Fruit fly (Drosophila melanogaster) whole organism, embryonic: Measurements from ENCODE around the gene Ubi-p5E.

ENCODE experiments used
- BtbVII ChIP-seq: fragments of 200-800 bp; sonication (Bioruptor generic); optimal IDR thresholded peaks from 3 replicates; lab custom pipeline; 2017; ENCODE audit warnings: missing biosample characterization, mild to moderate bottlenecking, missing genetic modification characterization
- C15 ChIP-seq: fragments of 200-800 bp; sonication (Bioruptor generic); IDR thresholded peaks from 3 replicates; pipeline ENCODE4 v1.3.6; 2022; ENCODE audit warnings: missing biosample characterization, missing genetic modification characterization
- CG10267 ChIP-seq: fragments of 200-800 bp; sonication (Bioruptor generic); optimal IDR thresholded peaks from 2 replicates; lab custom pipeline; 2018; ENCODE audit warnings: missing biosample characterization, mild to moderate bottlenecking, missing genetic modification characterization, moderate library complexity
- CG12104 ChIP-seq: fragments of 200-800 bp; sonication (Bioruptor generic); optimal IDR thresholded peaks from 3 replicates; lab custom pipeline; 2016; ENCODE audit warnings: missing biosample characterization, missing genetic modification characterization
- CG18599 ChIP-seq: fragments of 200-800 bp; sonication (Bioruptor generic); optimal IDR thresholded peaks from 3 replicates; lab custom pipeline; 2017; ENCODE audit warnings: missing biosample characterization, missing genetic modification characterization, mild to moderate bottlenecking, moderate library complexity, missing genetic modification reagents
- CG2202 ChIP-seq: fragments of 200-800 bp; sonication (Bioruptor generic); optimal IDR thresholded peaks from 2 replicates; lab custom pipeline; 2018; ENCODE audit warnings: missing biosample characterization, mild to moderate bottlenecking, missing genetic modification characterization
- CG32532 ChIP-seq: fragments of 200-800 bp; sonication (Bioruptor generic); IDR thresholded peaks from 2 replicates; pipeline ENCODE4 v1.3.6; 2022; ENCODE audit warnings: missing biosample characterization, missing genetic modification characterization
- CG34224 ChIP-seq: fragments of 200-800 bp; sonication (Bioruptor generic); IDR thresholded peaks from 3 replicates; pipeline ENCODE4 v1.3.6; 2022; ENCODE audit warnings: missing biosample characterization, missing genetic modification characterization; ENCODE audit not compliant: partially characterized antibody
- CG3847 ChIP-seq: fragments of 200-800 bp; sonication (Bioruptor generic); IDR thresholded peaks from 2 replicates; pipeline ENCODE4 v1.3.6; 2022; ENCODE audit warnings: missing biosample characterization, missing genetic modification characterization
- CG4360 ChIP-seq: fragments of 200-800 bp; sonication (Bioruptor generic); IDR thresholded peaks from 2 replicates; pipeline ENCODE4 v1.3.6; 2022; ENCODE audit warnings: missing biosample characterization, missing genetic modification characterization
- CG4730 ChIP-seq: fragments of 200-800 bp; sonication (Bioruptor generic); IDR thresholded peaks from 2 replicates; pipeline ENCODE4 v1.3.6; 2022; ENCODE audit warnings: missing biosample characterization, missing genetic modification characterization
- CG6689 ChIP-seq: fragments of 200-800 bp; sonication (Bioruptor generic); IDR thresholded peaks from 2 replicates; pipeline ENCODE4 v1.3.6; 2022; ENCODE audit warnings: missing biosample characterization, missing genetic modification characterization
- CG7786 ChIP-seq: fragments of 200-800 bp; sonication (Bioruptor generic); optimal IDR thresholded peaks from 2 replicates; lab custom pipeline; 2016; ENCODE audit warnings: missing biosample characterization, missing genetic modification characterization
- CG8089 ChIP-seq: fragments of 200-800 bp; sonication (Bioruptor generic); optimal IDR thresholded peaks from 3 replicates; lab custom pipeline; 2016; ENCODE audit warnings: missing biosample characterization, missing genetic modification characterization
- CG9215 ChIP-seq: fragments of 200-800 bp; sonication (Bioruptor generic); IDR thresholded peaks from 2 replicates; pipeline ENCODE4 v1.3.6; 2022; ENCODE audit warnings: missing biosample characterization, missing genetic modification characterization
- CG9876 ChIP-seq: fragments of 200-800 bp; sonication (Bioruptor generic); optimal IDR thresholded peaks from 2 replicates; lab custom pipeline; 2016; ENCODE audit warnings: missing biosample characterization, missing genetic modification characterization
- Dad ChIP-seq: fragments of 200-800 bp; sonication (Bioruptor generic); optimal IDR thresholded peaks from 3 replicates; lab custom pipeline; 2016; ENCODE audit warnings: missing biosample characterization, missing genetic modification characterization
- Deaf1 ChIP-seq: fragments of 200-800 bp; optimal IDR thresholded peaks from 3 replicates; lab custom pipeline; 2019; ENCODE audit warnings: missing biosample characterization, mild to moderate bottlenecking, missing genetic modification characterization, moderate library complexity
- Doc2 ChIP-seq: fragments of 200-800 bp; sonication (Bioruptor generic); IDR thresholded peaks from 2 replicates; pipeline ENCODE4 v1.3.6; 2022; ENCODE audit warnings: missing biosample characterization, missing genetic modification characterization
- Ets65A ChIP-seq: fragments of 200-800 bp; sonication (Bioruptor generic); peaks from one replicate; lab custom pipeline; 2016; ENCODE audit warnings: missing biosample characterization, missing genetic modification characterization
- HLHmδ ChIP-seq: fragments of 200-800 bp; sonication (Bioruptor generic); optimal IDR thresholded peaks from 2 replicates; lab custom pipeline; 2018; ENCODE audit warnings: missing biosample characterization, mild to moderate bottlenecking, missing genetic modification characterization, moderate library complexity
- HmgZ ChIP-seq: fragments of 200-800 bp; sonication (Bioruptor generic); optimal IDR thresholded peaks from 2 replicates; lab custom pipeline; 2018; ENCODE audit warnings: missing biosample characterization, mild to moderate bottlenecking, missing genetic modification characterization
- Jarid2 ChIP-seq: fragments of 200-800 bp; sonication (Bioruptor generic); optimal IDR thresholded peaks from 3 replicates; lab custom pipeline; 2017; ENCODE audit warnings: mild to moderate bottlenecking, missing biosample characterization, missing genetic modification reagents, missing genetic modification characterization
- Mad ChIP-seq: fragments of 200-800 bp; sonication (Bioruptor generic); optimal IDR thresholded peaks from 2 replicates; lab custom pipeline; 2016; ENCODE audit warnings: missing biosample characterization, missing genetic modification characterization
- Mes4 ChIP-seq: fragments of 200-800 bp; sonication (Bioruptor generic); optimal IDR thresholded peaks from 2 replicates; lab custom pipeline; 2016; ENCODE audit warnings: missing biosample characterization, missing genetic modification characterization
- Neu2 ChIP-seq: fragments of 200-800 bp; sonication (Bioruptor generic); optimal IDR thresholded peaks from 3 replicates; lab custom pipeline; 2016; ENCODE audit warnings: missing biosample characterization, missing genetic modification characterization, borderline replicate concordance
- Nf-YB ChIP-seq: fragments of 200-800 bp; sonication (Bioruptor generic); optimal IDR thresholded peaks from 3 replicates; lab custom pipeline; 2019; ENCODE audit warnings: missing biosample characterization, mild to moderate bottlenecking, missing genetic modification characterization, moderate library complexity
- Ptx1 ChIP-seq: fragments of 200-800 bp; sonication (Bioruptor generic); IDR thresholded peaks from 2 replicates; pipeline ENCODE4 v1.3.6; 2022; ENCODE audit warnings: missing biosample characterization, missing genetic modification characterization
- Sox100B ChIP-seq: fragments of 200-800 bp; sonication (Bioruptor generic); optimal IDR thresholded peaks from 3 replicates; lab custom pipeline; 2018; ENCODE audit warnings: missing biosample characterization, mild to moderate bottlenecking, missing genetic modification characterization
- Sox102F ChIP-seq: fragments of 200-800 bp; sonication (Bioruptor generic); optimal IDR thresholded peaks from 2 replicates; lab custom pipeline; 2018; ENCODE audit warnings: missing biosample characterization, mild to moderate bottlenecking, missing genetic modification characterization, moderate library complexity
- abd-A ChIP-seq: fragments of 200-800 bp; sonication (Bioruptor generic); optimal IDR thresholded peaks from 3 replicates; lab custom pipeline; 2019; ENCODE audit warnings: missing biosample characterization, mild to moderate bottlenecking, missing genetic modification characterization, moderate library complexity
- amos ChIP-seq: fragments of 200-800 bp; sonication (Bioruptor generic); IDR thresholded peaks from 2 replicates; pipeline ENCODE4 v1.3.6; 2022; ENCODE audit warnings: missing biosample characterization, missing genetic modification characterization; ENCODE audit not compliant: partially characterized antibody
- az2 ChIP-seq: fragments of 200-800 bp; sonication (Bioruptor generic); optimal IDR thresholded peaks from 3 replicates; lab custom pipeline; 2016; ENCODE audit warnings: missing biosample characterization, missing genetic modification characterization
- btn ChIP-seq: fragments of 200-800 bp; sonication (Bioruptor generic); optimal IDR thresholded peaks from 2 replicates; lab custom pipeline; 2016; ENCODE audit warnings: missing biosample characterization, missing genetic modification characterization
- danr ChIP-seq: fragments of 200-800 bp; sonication (Bioruptor generic); IDR thresholded peaks from 2 replicates; pipeline ENCODE4 v1.3.6; 2022; ENCODE audit warnings: missing biosample characterization, missing genetic modification characterization
- dm ChIP-seq: fragments of 200-800 bp; sonication (Bioruptor generic); optimal IDR thresholded peaks from 3 replicates; lab custom pipeline; 2016; ENCODE audit warnings: missing biosample characterization, missing genetic modification characterization
- ems ChIP-seq: fragments of 200-800 bp; sonication (Bioruptor generic); optimal IDR thresholded peaks from 3 replicates; lab custom pipeline; 2016; ENCODE audit warnings: missing biosample characterization, missing genetic modification characterization
- ftz-f1 ChIP-seq: fragments of 200-800 bp; sonication (Bioruptor generic); optimal IDR thresholded peaks from 2 replicates; lab custom pipeline; 2016; ENCODE audit warnings: missing biosample characterization, missing genetic modification characterization
- grn ChIP-seq: fragments of 200-800 bp; sonication (Bioruptor generic); optimal IDR thresholded peaks from 3 replicates; lab custom pipeline; 2017; ENCODE audit warnings: missing biosample characterization, missing genetic modification characterization
- ken ChIP-seq: fragments of 200-800 bp; sonication (Bioruptor generic); IDR thresholded peaks from 3 replicates; pipeline ENCODE4 v1.3.6; 2022; ENCODE audit warnings: missing biosample characterization, missing genetic modification characterization
- klu ChIP-seq: fragments of 200-800 bp; sonication (Bioruptor generic); IDR thresholded peaks from 2 replicates; pipeline ENCODE4 v1.3.6; 2022; ENCODE audit warnings: missing biosample characterization, missing genetic modification characterization
- lola ChIP-seq, 3 experiments: fragments of >200 bp in 2 of 3; fragments of 200-800 bp in 1 of 3; sonication (Bioruptor generic) in 1 of 3; optimal IDR thresholded peaks; 2 replicates each; lab custom pipeline; 2017 to 2019; ENCODE audit warnings: missing biosample characterization in 3 of 3, missing genetic modification characterization in 3 of 3, mild to moderate bottlenecking in 1 of 3, moderate library complexity in 1 of 3
- lov ChIP-seq, 2 experiments: fragments of 200-800 bp in 1 of 2; fragments of >200 bp in 1 of 2; sonication (Bioruptor generic) in 1 of 2; IDR thresholded peaks in 1 of 2; optimal IDR thresholded peaks in 1 of 2; 2 replicates in 1 of 2; 3 replicates in 1 of 2; pipeline versions ENCODE4 v1.3.6 to Lab custom; 2017 to 2022; ENCODE audit warnings: missing biosample characterization in 1 of 2, missing genetic modification characterization in 1 of 2
- pfk ChIP-seq: fragments of 200-800 bp; sonication (Bioruptor generic); optimal IDR thresholded peaks from 2 replicates; lab custom pipeline; 2018; ENCODE audit warnings: missing biosample characterization, mild to moderate bottlenecking, missing genetic modification characterization, moderate library complexity
- pros ChIP-seq: fragments of 200-800 bp; sonication (Bioruptor generic); optimal IDR thresholded peaks from 3 replicates; lab custom pipeline; 2019; ENCODE audit warnings: missing biosample characterization, mild to moderate bottlenecking, missing genetic modification characterization, moderate library complexity
- repo ChIP-seq: fragments of 200-800 bp; sonication (Bioruptor generic); optimal IDR thresholded peaks from 2 replicates; lab custom pipeline; 2016; ENCODE audit warnings: missing biosample characterization, missing genetic modification characterization
- ro ChIP-seq: fragments of 200-800 bp; sonication (Bioruptor generic); IDR thresholded peaks from 2 replicates; pipeline ENCODE4 v1.3.6; 2022; ENCODE audit warnings: missing biosample characterization, missing genetic modification characterization
- sqz ChIP-seq: fragments of 200-800 bp; sonication (Bioruptor generic); optimal IDR thresholded peaks from 3 replicates; lab custom pipeline; 2018; ENCODE audit warnings: missing biosample characterization, mild to moderate bottlenecking, missing genetic modification characterization
- tgo ChIP-seq: fragments of 200-800 bp; sonication (Bioruptor generic); IDR thresholded peaks from 3 replicates; pipeline ENCODE4 v1.3.6; 2022; ENCODE audit warnings: missing biosample characterization, missing genetic modification characterization
- zen2 ChIP-seq: fragments of 200-800 bp; sonication (Bioruptor generic); IDR thresholded peaks from 3 replicates; pipeline ENCODE4 v1.3.6; 2022; ENCODE audit warnings: missing biosample characterization, missing genetic modification characterization; ENCODE audit not compliant: partially characterized antibody

The Ubi-p5E gene

DNA sequence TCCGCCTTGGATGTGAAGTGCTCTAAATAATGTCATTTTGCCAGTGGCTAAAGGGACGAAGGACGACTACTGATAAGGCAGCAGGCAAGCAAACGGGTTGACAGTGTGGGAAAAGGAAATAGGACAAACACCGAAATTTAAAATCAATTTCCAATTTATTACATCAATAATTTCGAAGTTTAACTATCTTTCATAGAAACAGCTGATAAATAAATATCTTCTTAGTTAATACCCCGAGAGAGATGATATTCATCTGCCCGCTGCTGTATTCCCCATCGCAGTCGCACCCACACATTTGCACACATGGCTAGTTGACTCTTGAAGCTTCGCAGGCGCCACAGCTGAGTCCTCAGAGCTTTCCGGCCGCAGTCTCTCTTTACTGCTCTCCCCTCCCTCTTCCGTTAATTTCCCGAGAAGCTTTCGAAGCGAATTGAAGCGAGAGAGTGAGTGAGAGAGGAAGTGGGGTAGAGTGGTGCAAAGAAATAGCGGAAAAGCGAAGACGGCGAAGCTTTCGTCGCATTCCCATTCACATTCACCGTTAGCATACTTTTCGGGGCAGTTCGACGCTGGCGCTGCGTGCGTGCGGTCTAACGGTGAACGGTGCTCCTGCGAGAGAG, 37.5 kb upstream of the Ubi-p5E start (continued):
- TF ChIP-seq CG4730 (GFP tag; lab: Robert Waterston, UW) (0 out of 2 replicates have a peak, but pooled peaks have one; percentile 27), Mad (GFP tag; lab: Kevin White, UChicago) (no peak), CG10267 (peak; percentile 19), btn (GFP tag; lab: Kevin White, UChicago) (no peak), CG6689 (peak; percentile 59), CG34224 (GFP tag; lab: Robert Waterston, UW) (no peak), tgo (GFP tag; lab: Robert Waterston, UW) (peak; percentile 65), BtbVII (peak; percentile 51), Nf-YB (GFP tag; lab: Kevin White, UChicago) (no peak), Ets65A (GFP tag; lab: Kevin White, UChicago) (peak; percentile 43), lola (GFP tag; optimal IDR thresholded peaks at IDR 0.05; lab: Kevin White, UChicago) (no peak), danr (GFP tag; lab: Robert Waterston, UW) (peak; percentile 34; the same call in 1 of the 2 replicates), ems (no peak), CG9876 (GFP tag; lab: Kevin White, UChicago) (no peak), CG12104 (GFP tag; lab: Kevin White, UChicago) (peak; percentile 24), lov (optimal IDR thresholded peaks at IDR 0.05; lab: Kevin White, UChicago) (no peak), lov (GFP tag; IDR thresholded peaks at IDR 0.05; lab: Robert Waterston, UW) (no peak), Ptx1 (GFP tag; lab: Robert Waterston, UW) (peak; percentile 68), Dad (no peak), CG32532 (GFP tag; lab: Robert Waterston, UW) (peak; percentile 77), zen2 (GFP tag; lab: Robert Waterston, UW) (no peak), grn (GFP tag; lab: Kevin White, UChicago) (no peak), pfk (GFP tag; lab: Kevin White, UChicago) (no peak), az2 (GFP tag; lab: Kevin White, UChicago) (peak; percentile 40), klu (0 out of 2 replicates have a peak, but pooled peaks have one; percentile 30), HmgZ (tag; lab: Kevin White, UChicago) (peak; percentile 36), abd-A (tag; lab: Kevin White, UChicago) (peak; percentile 50), Deaf1 (tag; lab: Kevin White, UChicago) (peak; percentile 28), CG4360 (no peak), Doc2 (no peak), CG8089 (peak; percentile 8), CG9215 (GFP tag; lab: Robert Waterston, UW) (peak; percentile 51; the same call in 1 of the 2 replicates), CG7786 (GFP tag; lab: Kevin White, UChicago) (peak; percentile 35), ftz-f1 (GFP tag; lab: Kevin White, UChicago) (no peak), ken (GFP tag; lab: Robert Waterston, UW) (peak; percentile 54; the same call in 2 of the 3 replicates), Neu2 (no peak), dm (GFP tag; lab: Kevin White, UChicago) (no peak), sqz (GFP tag; lab: Kevin White, UChicago) (no peak), HLHmδ (no peak), CG2202 (tag; lab: Kevin White, UChicago) (no peak), Mes4 (no peak), Sox100B (GFP tag; lab: Kevin White, UChicago) (no peak), amos (GFP tag; lab: Robert Waterston, UW) (no peak), ro (GFP tag; lab: Robert Waterston, UW) (no peak), pros (no peak), Sox102F (GFP tag; lab: Kevin White, UChicago) (peak; percentile 50), CG3847 (peak; percentile 67; the same call in 1 of the 2 replicates), repo (GFP tag; lab: Kevin White, UChicago) (peak; percentile 17), CG18599 (GFP tag; lab: Kevin White, UChicago) (peak; percentile 90), C15 (GFP tag; lab: Robert Waterston, UW) (no peak), Jarid2 (GFP tag; lab: Kevin White, UChicago) (no peak)
